Fruit fly (Drosophila melanogaster) S2 (cell line): ENCODE data around the gene Lint-O.

Experiments used
- CG8478 ChIP-seq: fragments of >200 bp; optimal IDR thresholded peaks from 2 replicates; lab custom pipeline; 2018
- CTCF ChIP-seq, 2 experiments: fragments of >200 bp; optimal IDR thresholded peaks; 2 replicates each; lab custom pipeline; 2018

dm6 chrX:2657220-2657619 is 41.3 kb upstream of the Lint-O start:
- TF ChIP-seq CTCF (optimal IDR thresholded peaks at IDR 0.05; lab: Kevin White, UChicago) (no peak), CG8478 (lab: Kevin White, UChicago) (no peak)
